Fruit fly (Drosophila melanogaster): ENCODE data around the gene CG17202.

DNA sequence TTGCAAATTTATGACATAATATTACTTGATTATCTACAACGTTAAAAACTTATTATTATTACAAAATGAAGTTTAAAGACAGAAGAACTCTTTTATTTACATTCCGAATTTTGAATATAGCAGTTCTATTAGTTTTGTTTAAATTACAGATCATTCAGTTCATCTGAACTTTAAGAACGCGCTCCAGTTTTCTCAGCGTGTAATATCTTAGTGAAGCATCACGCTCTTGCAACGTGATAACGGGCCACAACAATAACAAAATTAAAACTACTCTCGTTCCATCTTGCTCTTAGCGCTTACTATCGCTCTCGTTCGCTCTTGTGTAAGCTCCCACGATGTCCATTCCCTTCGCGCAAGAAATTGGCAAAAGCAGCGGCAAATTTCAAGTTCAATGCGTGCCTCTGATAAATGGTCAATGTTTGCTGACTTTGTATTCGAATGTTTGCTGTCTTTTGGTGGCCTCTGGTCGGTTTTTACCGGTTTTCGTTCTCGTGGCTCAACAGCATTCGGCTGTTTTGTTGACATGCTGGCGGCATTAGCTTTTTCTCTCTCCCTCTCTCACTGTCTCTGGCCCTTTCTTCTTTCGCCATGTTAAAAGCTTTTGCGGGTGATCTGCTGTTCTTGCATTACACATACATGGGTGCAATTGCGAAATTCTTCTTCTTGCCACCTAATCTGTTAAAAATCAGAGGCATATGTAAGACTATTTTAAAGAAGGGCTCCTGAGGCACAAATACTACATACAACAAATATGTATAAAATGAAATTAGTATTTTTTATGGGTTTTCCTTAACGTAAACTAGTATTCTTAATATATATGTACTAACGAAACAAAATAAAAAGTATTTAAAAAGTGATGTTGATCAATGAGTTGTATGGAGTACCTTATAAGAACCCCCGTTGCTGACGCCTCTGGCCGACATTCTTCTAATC, 20.3 kb downstream of the CG17202 start:
- TF ChIP-seq CG14655 (GFP tag; optimal IDR thresholded peaks at IDR 0.05) (peak; percentile 76), CG12605 (GFP tag; IDR thresholded peaks at IDR 0.05) (peak; percentile 55), CG32121 (GFP tag; IDR thresholded peaks at IDR 0.05) (peak; percentile 57; the same call in 1 of the 2 replicates), CG13204 (GFP tag; optimal IDR thresholded peaks at IDR 0.05) (no peak), Pif1A (GFP tag; optimal IDR thresholded peaks at IDR 0.05) (peak; percentile 55), CG8301 (tag; optimal IDR thresholded peaks at IDR 0.05) (peak; percentile 70), CG10348 (GFP tag; IDR thresholded peaks at IDR 0.05) (no peak), CG8159 (tag; optimal IDR thresholded peaks at IDR 0.05) (peak; percentile 63), Snoo (tag; optimal IDR thresholded peaks at IDR 0.05) (no peak), D1 (tag; optimal IDR thresholded peaks at IDR 0.05) (peak; percentile 45), EcR (GFP tag; optimal IDR thresholded peaks at IDR 0.05) (peak; percentile 62), gl (tag; optimal IDR thresholded peaks at IDR 0.05) (peak; percentile 22)
